Fruit fly (Drosophila melanogaster) whole organism, pupa: ENCODE measurements around the gene CG14322.
A peak's percentile ranks its signal among the peaks of the same experiment; 100 is the strongest.

ENCODE experiments used
- CG10348 ChIP-seq: fragments of 200-800 bp; sonication (Bioruptor generic); IDR thresholded peaks from 2 replicates; pipeline ENCODE4 v1.3.6; 2022; ENCODE audit warnings: missing biosample characterization, missing genetic modification characterization
- CG12605 ChIP-seq: fragments of 200-800 bp; sonication (Bioruptor generic); IDR thresholded peaks from 2 replicates; pipeline ENCODE4 v1.3.6; 2022; ENCODE audit warnings: missing biosample characterization, missing genetic modification characterization
- CG13204 ChIP-seq: fragments of 200-800 bp; sonication (Bioruptor generic); optimal IDR thresholded peaks from 2 replicates; lab custom pipeline; 2018; ENCODE audit warnings: missing biosample characterization, mild to moderate bottlenecking, missing genetic modification characterization, moderate library complexity
- CG14655 ChIP-seq: fragments of 200-800 bp; sonication (Bioruptor generic); optimal IDR thresholded peaks from 3 replicates; lab custom pipeline; 2017; ENCODE audit warnings: mild to moderate bottlenecking, missing biosample characterization, missing genetic modification reagents, missing genetic modification characterization
- CG15710 ChIP-seq: fragments of 200-800 bp; sonication (Bioruptor generic); optimal IDR thresholded peaks from 2 replicates; lab custom pipeline; 2018; ENCODE audit warnings: missing biosample characterization, mild to moderate bottlenecking, missing genetic modification characterization, moderate library complexity
- CG17806 ChIP-seq: fragments of 200-800 bp; sonication (Bioruptor generic); optimal IDR thresholded peaks from 2 replicates; lab custom pipeline; 2018; ENCODE audit warnings: missing biosample characterization, mild to moderate bottlenecking, missing genetic modification characterization, moderate library complexity
- CG32121 ChIP-seq: fragments of 200-800 bp; sonication (Bioruptor generic); IDR thresholded peaks from 2 replicates; pipeline ENCODE4 v1.3.6; 2022; ENCODE audit warnings: missing biosample characterization, missing genetic modification characterization
- CG34367 ChIP-seq: fragments of 200-800 bp; sonication (Bioruptor generic); optimal IDR thresholded peaks from 2 replicates; lab custom pipeline; 2018; ENCODE audit warnings: missing biosample characterization, mild to moderate bottlenecking, missing genetic modification characterization
- CG4496 ChIP-seq: fragments of 200-800 bp; sonication (Bioruptor generic); IDR thresholded peaks from 3 replicates; pipeline ENCODE4 v1.3.6; 2022; ENCODE audit warnings: missing biosample characterization, missing genetic modification characterization
- CG8159 ChIP-seq: fragments of 200-800 bp; sonication (Bioruptor generic); optimal IDR thresholded peaks from 3 replicates; lab custom pipeline; 2018; ENCODE audit warnings: missing biosample characterization, mild to moderate bottlenecking, missing genetic modification characterization, moderate library complexity
- CG8301 ChIP-seq: fragments of 200-800 bp; sonication (Bioruptor generic); optimal IDR thresholded peaks from 2 replicates; lab custom pipeline; 2018; ENCODE audit warnings: missing biosample characterization, mild to moderate bottlenecking, missing genetic modification characterization
- CG9948 ChIP-seq: fragments of 200-800 bp; sonication (Bioruptor generic); optimal IDR thresholded peaks from 2 replicates; lab custom pipeline; 2018; ENCODE audit warnings: missing biosample characterization, mild to moderate bottlenecking, missing genetic modification characterization, moderate library complexity
- D1 ChIP-seq: fragments of 200-800 bp; sonication (Bioruptor generic); optimal IDR thresholded peaks from 2 replicates; lab custom pipeline; 2018; ENCODE audit warnings: missing biosample characterization, mild to moderate bottlenecking, missing genetic modification characterization, moderate library complexity
- EcR ChIP-seq: fragments of 200-800 bp; sonication (Bioruptor generic); optimal IDR thresholded peaks from 3 replicates; lab custom pipeline; 2019; ENCODE audit warnings: missing biosample characterization, missing genetic modification characterization, mild to moderate bottlenecking, moderate library complexity, missing genetic modification reagents
- Ets98B ChIP-seq: fragments of 200-800 bp; sonication (Bioruptor generic); IDR thresholded peaks from 2 replicates; pipeline ENCODE4 v1.3.6; 2022; ENCODE audit warnings: missing biosample characterization, missing genetic modification characterization
- Pif1A ChIP-seq: fragments of 200-800 bp; sonication (Bioruptor generic); optimal IDR thresholded peaks from 3 replicates; lab custom pipeline; 2016; ENCODE audit warnings: missing biosample characterization, missing genetic modification characterization
- Pif1B ChIP-seq: fragments of 200-800 bp; sonication (Bioruptor generic); optimal IDR thresholded peaks from 3 replicates; lab custom pipeline; 2016; ENCODE audit warnings: missing biosample characterization, missing genetic modification characterization
- Snoo ChIP-seq: fragments of 200-800 bp; sonication (Bioruptor generic); optimal IDR thresholded peaks from 3 replicates; lab custom pipeline; 2017; ENCODE audit warnings: missing biosample characterization, mild to moderate bottlenecking, missing genetic modification characterization, inconsistent platforms
- gl ChIP-seq: fragments of 200-800 bp; sonication (Bioruptor generic); optimal IDR thresholded peaks from 2 replicates; lab custom pipeline; 2018; ENCODE audit warnings: missing biosample characterization, mild to moderate bottlenecking, missing genetic modification characterization
- rn ChIP-seq: fragments of 200-800 bp; sonication (Bioruptor generic); IDR thresholded peaks from 2 replicates; pipeline ENCODE4 v1.3.6; 2022; ENCODE audit warnings: missing biosample characterization, missing genetic modification characterization

Gene CG14322

dm6 chr3R:17624549-17624948 is 22.9 kb upstream of the CG14322 start:
- no peak for TF ChIP-seq CG14655 (GFP tag; lab: Kevin White, UChicago)
- TF ChIP-seq Snoo (tag; lab: Kevin White, UChicago) = no peak
- TF ChIP-seq CG9948 (tag; lab: Kevin White, UChicago) = no peak
- no peak for TF ChIP-seq CG4496
- no peak for TF ChIP-seq CG34367 (tag; lab: Kevin White, UChicago)
- no peak for TF ChIP-seq CG10348 (GFP tag; lab: Robert Waterston, UW)
- no peak for TF ChIP-seq CG8159 (tag; lab: Kevin White, UChicago)
- TF ChIP-seq CG32121 (GFP tag; lab: Robert Waterston, UW) = no peak
- TF ChIP-seq CG15710 (tag; lab: Kevin White, UChicago) = no peak
- TF ChIP-seq CG8301 (tag; lab: Kevin White, UChicago) = no peak

- TF ChIP-seq Snoo (tag; lab: Kevin White, UChicago) (no peak), CG32121 (GFP tag; lab: Robert Waterston, UW) (no peak), CG9948 (tag; lab: Kevin White, UChicago) (no peak), CG12605 (GFP tag; lab: Robert Waterston, UW) (no peak), D1 (tag; lab: Kevin White, UChicago) (no peak), gl (no peak), rn (no peak), CG4496 (no peak), EcR (GFP tag; lab: Kevin White, UChicago) (no peak), CG15710 (tag; lab: Kevin White, UChicago) (no peak), CG8301 (tag; lab: Kevin White, UChicago) (no peak), Pif1B (no peak), CG34367 (tag; lab: Kevin White, UChicago) (no peak), Ets98B (GFP tag; lab: Robert Waterston, UW) (no peak), CG14655 (GFP tag; lab: Kevin White, UChicago) (no peak)
Observed at dm6 chr3R:17624968-17625367, 22.5 kb upstream of the CG14322 start, which contains the start of gene AttD. AttD (plus strand) TSS chr3R:17625268.

dm6 chr3R:17626827-17627226 is 20.7 kb upstream of the CG14322 start, which contains the start of gene CG14325:
CG14325 (plus strand) TSS chr3R:17627127.
- no peak for TF ChIP-seq gl
- no peak for TF ChIP-seq CG34367 (tag; lab: Kevin White, UChicago)
- TF ChIP-seq rn = no peak
- no peak for TF ChIP-seq CG13204 (GFP tag; lab: Kevin White, UChicago)
- TF ChIP-seq CG12605 (GFP tag; lab: Robert Waterston, UW) = no peak
- no peak for TF ChIP-seq CG4496
- TF ChIP-seq CG14655 (GFP tag; lab: Kevin White, UChicago) = no peak
- TF ChIP-seq CG10348 (GFP tag; lab: Robert Waterston, UW) = no peak
- no peak for TF ChIP-seq CG17806 (tag; lab: Kevin White, UChicago)
- no peak for TF ChIP-seq CG8301 (tag; lab: Kevin White, UChicago)
- no peak for TF ChIP-seq CG15710 (tag; lab: Kevin White, UChicago)
- no peak for TF ChIP-seq CG32121 (GFP tag; lab: Robert Waterston, UW)
- no peak for TF ChIP-seq D1 (tag; lab: Kevin White, UChicago)
- no peak for TF ChIP-seq EcR (GFP tag; lab: Kevin White, UChicago)
- no peak for TF ChIP-seq CG8159 (tag; lab: Kevin White, UChicago)

- TF ChIP-seq Ets98B (GFP tag; lab: Robert Waterston, UW) = no peak
Observed at dm6 chr3R:17630417-17630816, 17.1 kb upstream of the CG14322 start, which contains the start of gene CG43175. CG43175 (plus strand) TSS chr3R:17630717.

- no peak for TF ChIP-seq Pif1B
- no peak for TF ChIP-seq CG13204 (GFP tag; lab: Kevin White, UChicago)
- TF ChIP-seq CG10348 (GFP tag; lab: Robert Waterston, UW) = no peak
- TF ChIP-seq CG8159 (tag; lab: Kevin White, UChicago) = no peak
- TF ChIP-seq CG8301 (tag; lab: Kevin White, UChicago) = no peak
- no peak for TF ChIP-seq D1 (tag; lab: Kevin White, UChicago)
- no peak for TF ChIP-seq Ets98B (GFP tag; lab: Robert Waterston, UW)
- no peak for TF ChIP-seq CG34367 (tag; lab: Kevin White, UChicago)
- TF ChIP-seq CG9948 (tag; lab: Kevin White, UChicago) = no peak
- TF ChIP-seq CG14655 (GFP tag; lab: Kevin White, UChicago) = no peak
- TF ChIP-seq CG4496 = no peak
- no peak for TF ChIP-seq Pif1A (GFP tag; lab: Kevin White, UChicago)
- TF ChIP-seq rn = no peak
- TF ChIP-seq EcR (GFP tag; lab: Kevin White, UChicago) = no peak
- TF ChIP-seq, all 21 proteins: peak for 0
Observed at dm6 chr3R:17631176-17631865, 16.2 kb upstream of the CG14322 start.

dm6 chr3R:17644019-17644418 is 3.5 kb upstream of the CG14322 start:
- TF ChIP-seq CG15710 (tag; lab: Kevin White, UChicago) = no peak

dm6 chr3R:17645239-17645638 is 2.2 kb upstream of the CG14322 start:
- TF ChIP-seq CG9948 (tag; lab: Kevin White, UChicago) (no peak), Snoo (tag; lab: Kevin White, UChicago) (no peak), CG4496 (peak; percentile 22; the same call in 1 of the 3 replicates)
